Worm (Caenorhabditis elegans) whole organism, L3 larva: ENCODE results near the gene hlh-32.

Source experiments
- aly-2 ChIP-seq: fragments of 150-350 bp; optimal IDR thresholded peaks from 2 replicates; lab custom pipeline; 2014; ENCODE audit warnings: missing biosample characterization, missing genetic modification characterization
- elt-1 ChIP-seq: fragments of 150-350 bp; optimal IDR thresholded peaks from 2 replicates; lab custom pipeline; 2014; ENCODE audit warnings: missing biosample characterization, missing genetic modification characterization
- fkh-10 ChIP-seq: sonication (generic microtip); optimal IDR thresholded peaks from 2 replicates; lab custom pipeline; 2017; ENCODE audit warnings: missing biosample characterization, missing genetic modification reagents, missing genetic modification characterization
- lin-39 ChIP-seq: fragments of 150-350 bp; optimal IDR thresholded peaks from 2 replicates; lab custom pipeline; 2018; ENCODE audit warnings: missing biosample characterization, missing genetic modification reagents, missing genetic modification characterization
- mdl-1 ChIP-seq: fragments of 150-350 bp; optimal IDR thresholded peaks from 2 replicates; lab custom pipeline; 2014; ENCODE audit warnings: missing biosample characterization, missing genetic modification characterization
- nhr-12 ChIP-seq: fragments of 150-350 bp; optimal IDR thresholded peaks from 2 replicates; lab custom pipeline; 2014; ENCODE audit warnings: missing biosample characterization, missing genetic modification characterization
- nhr-237 ChIP-seq: fragments of 150-350 bp; optimal IDR thresholded peaks from 2 replicates; lab custom pipeline; 2014; ENCODE audit warnings: missing biosample characterization, missing genetic modification characterization
- nhr-76 ChIP-seq: fragments of 150-350 bp; sonication (generic microtip); optimal IDR thresholded peaks from 5 replicates; lab custom pipeline; 2014; ENCODE audit warnings: missing biosample characterization, missing genetic modification characterization
- nhr-77 ChIP-seq: fragments of 150-350 bp; optimal IDR thresholded peaks from 2 replicates; lab custom pipeline; 2014; ENCODE audit warnings: missing biosample characterization, missing genetic modification characterization
- pha-4 ChIP-seq: fragments of 150-350 bp; optimal IDR thresholded peaks from 2 replicates; lab custom pipeline; 2014; ENCODE audit warnings: missing biosample characterization, missing genetic modification reagents, missing genetic modification characterization
- snpc-4 ChIP-seq: fragments of 150-350 bp; optimal IDR thresholded peaks from 2 replicates; lab custom pipeline; 2014; ENCODE audit warnings: missing biosample characterization, missing genetic modification characterization
- zag-1 ChIP-seq: fragments of 150-350 bp; optimal IDR thresholded peaks from 2 replicates; lab custom pipeline; 2014; ENCODE audit warnings: missing biosample characterization, missing genetic modification characterization

ce11 chrIV:16167941-16168340 is 35.7 kb downstream of the hlh-32 start:
- TF ChIP-seq nhr-12 (no peak), nhr-237 (tag; lab: Kevin White, UChicago) (no peak), zag-1 (no peak), snpc-4 (tag; lab: Kevin White, UChicago) (no peak), mdl-1 (no peak), elt-1 (no peak), pha-4 (no peak), aly-2 (tag; lab: Kevin White, UChicago) (no peak), nhr-76 (tag; lab: Kevin White, UChicago) (no peak), fkh-10 (GFP tag; lab: Kevin White, UChicago) (no peak), nhr-77 (tag; lab: Kevin White, UChicago) (no peak), lin-39 (no peak)
